Worm (Caenorhabditis elegans) whole organism, early embryonic: ENCODE data around the gene B0244.9.

ENCODE experiments used
- B0310.2 ChIP-seq: sonication (generic microtip); optimal IDR thresholded peaks from 2 replicates; lab custom pipeline; 2016; ENCODE audit warnings: mild to moderate bottlenecking, missing genetic modification characterization, missing compliant biosample characterization
- F13C5.2 ChIP-seq: sonication (generic microtip); optimal IDR thresholded peaks from 2 replicates; lab custom pipeline; 2017; ENCODE audit warnings: mild to moderate bottlenecking, missing genetic modification characterization, inconsistent platforms, missing compliant biosample characterization
- ama-1 ChIP-seq: fragments of 150-350 bp; optimal IDR thresholded peaks from 2 replicates; lab custom pipeline; 2014
- ceh-36 ChIP-seq: sonication (generic microtip); optimal IDR thresholded peaks from 2 replicates; lab custom pipeline; 2016; ENCODE audit warnings: missing genetic modification characterization, inconsistent platforms, missing compliant biosample characterization
- ets-7 ChIP-seq: sonication (generic microtip); optimal IDR thresholded peaks from 2 replicates; lab custom pipeline; 2016; ENCODE audit warnings: missing genotype, missing genetic modification characterization, missing compliant biosample characterization
- flt-1 ChIP-seq: fragments of 200-800 bp; sonication (Bioruptor generic); IDR thresholded peaks from 2 replicates; pipeline ENCODE4 v1.3.6; 2022; ENCODE audit warnings: missing genetic modification characterization, missing compliant biosample characterization
- hmbx-1 ChIP-seq: sonication (generic microtip); optimal IDR thresholded peaks from 2 replicates; lab custom pipeline; 2016; ENCODE audit warnings: mild to moderate bottlenecking, missing genetic modification characterization, missing compliant biosample characterization
- hnd-1 ChIP-seq: sonication (generic microtip); optimal IDR thresholded peaks from 2 replicates; lab custom pipeline; 2016; ENCODE audit warnings: missing genetic modification characterization, missing compliant biosample characterization
- scrt-1 ChIP-seq: fragments of 200-800 bp; sonication (Bioruptor generic); IDR thresholded peaks from 2 replicates; pipeline ENCODE4 v1.3.6; 2022; ENCODE audit warnings: missing genetic modification characterization, missing compliant biosample characterization
- tbx-11 ChIP-seq: fragments of 200-800 bp; sonication (Bioruptor generic); IDR thresholded peaks from 2 replicates; pipeline ENCODE4 v1.3.6; 2022; ENCODE audit warnings: missing genetic modification characterization, missing compliant biosample characterization
- tbx-37 ChIP-seq: fragments of 200-800 bp; sonication (Bioruptor generic); conservative IDR thresholded peaks from 2 replicates; pipeline ENCODE4 v1.3.6; 2022; ENCODE audit warnings: missing genetic modification reagents, missing genetic modification characterization, missing compliant biosample characterization
- tra-4 ChIP-seq: sonication (generic microtip); optimal IDR thresholded peaks from 2 replicates; lab custom pipeline; 2017; ENCODE audit warnings: missing genetic modification characterization, missing compliant biosample characterization

ce11 chrIII:5719105-5719831 is 11.6 kb downstream of the B0244.9 start:
- TF ChIP-seq ceh-36 (tag; lab: Kevin White, UChicago) (no peak), ama-1 (lab: Kevin White, UChicago) (no peak), ets-7 (tag; lab: Kevin White, UChicago) (no peak), flt-1 (no peak), F13C5.2 (tag; lab: Kevin White, UChicago) (no peak), tra-4 (tag; lab: Kevin White, UChicago) (no peak), scrt-1 (GFP tag; lab: Robert Waterston, UW) (no peak), hnd-1 (tag; lab: Kevin White, UChicago) (no peak), hmbx-1 (tag; lab: Kevin White, UChicago) (no peak), B0310.2 (no peak), tbx-11 (GFP tag; lab: Robert Waterston, UW) (no peak), tbx-37 (GFP tag; lab: Robert Waterston, UW) (no peak)
